Worm (Caenorhabditis elegans) whole organism, young adult: ENCODE data around the gene flp-32.

Experiments used
- B0019.2 ChIP-seq: fragments of 200-800 bp; sonication (Bioruptor generic); conservative IDR thresholded peaks from 2 replicates; pipeline ENCODE4 v1.3.6; 2022; ENCODE audit warnings: missing genetic modification reagents, missing genetic modification characterization, missing compliant biosample characterization
- F33H1.4 ChIP-seq: fragments of 200-800 bp; sonication (Bioruptor generic); IDR thresholded peaks from 2 replicates; pipeline ENCODE4 v1.3.6; 2022; ENCODE audit warnings: missing genetic modification reagents, missing genetic modification characterization, missing compliant biosample characterization
- F55B11.4 ChIP-seq: sonication (generic microtip); optimal IDR thresholded peaks from 2 replicates; lab custom pipeline; 2016; ENCODE audit warnings: missing compliant biosample characterization, missing genetic modification characterization, borderline replicate concordance; ENCODE audit not compliant: insufficient read depth
- F57A8.1 ChIP-seq: fragments of 200-800 bp; sonication (Bioruptor generic); optimal IDR thresholded peaks from 2 replicates; lab custom pipeline; 2018; ENCODE audit warnings: mild to moderate bottlenecking, missing genetic modification characterization, moderate library complexity, missing compliant biosample characterization
- Y53G8AR.9 ChIP-seq: fragments of 200-800 bp; sonication (Bioruptor generic); conservative IDR thresholded peaks from 2 replicates; pipeline ENCODE4 v1.3.6; 2022; ENCODE audit warnings: missing genetic modification reagents, missing genetic modification characterization, missing compliant biosample characterization
- ceh-40 ChIP-seq: fragments of 200-800 bp; sonication (Bioruptor generic); IDR thresholded peaks from 2 replicates; pipeline ENCODE4 v1.3.6; 2022; ENCODE audit warnings: missing genetic modification characterization, missing compliant biosample characterization
- die-1 ChIP-seq: sonication (generic microtip); optimal IDR thresholded peaks from 2 replicates; lab custom pipeline; 2016; ENCODE audit warnings: missing genotype, mild to moderate bottlenecking, missing genetic modification characterization, missing compliant biosample characterization
- egl-18 ChIP-seq: fragments of 200-800 bp; sonication (Bioruptor generic); IDR thresholded peaks from 2 replicates; pipeline ENCODE4 v1.3.6; 2022; ENCODE audit warnings: missing genetic modification reagents, missing genetic modification characterization, missing compliant biosample characterization
- pha-4 ChIP-seq: fragments of 150-350 bp; sonication (generic microtip); optimal IDR thresholded peaks from 2 replicates; lab custom pipeline; 2014; ENCODE audit warnings: missing biosample characterization, missing genetic modification reagents, missing genetic modification characterization
- snpc-4 ChIP-seq, 5 experiments: fragments of 150-350 bp in 1 of 5; sonication (generic microtip) in 4 of 5; optimal IDR thresholded peaks; 2 replicates each; lab custom pipeline; 2014 to 2018; ENCODE audit warnings: missing genetic modification characterization in 5 of 5, missing biosample characterization in 3 of 5, antibody characterized with exemption in 2 of 5, mild to moderate bottlenecking in 2 of 5, missing compliant biosample characterization in 2 of 5, missing genotype in 2 of 5, moderate library complexity in 2 of 5, missing genetic modification reagents in 1 of 5
- sptf-2 ChIP-seq: fragments of 200-800 bp; sonication (Bioruptor generic); optimal IDR thresholded peaks from 2 replicates; lab custom pipeline; 2018; ENCODE audit warnings: mild to moderate bottlenecking, missing genetic modification characterization, missing compliant biosample characterization
- unc-62 ChIP-seq: fragments of 150-350 bp; optimal IDR thresholded peaks from 2 replicates; lab custom pipeline; 2014; ENCODE audit warnings: missing biosample characterization, missing genetic modification reagents, missing genetic modification characterization

ce11 chrX:15385379-15385778 lies 48.2 kb upstream of the flp-32 start:
- no peak for TF ChIP-seq snpc-4 (GFP tag; optimal IDR thresholded peaks at IDR 0.05; lab: Kevin White, UChicago)
- TF ChIP-seq snpc-4 (tag; optimal IDR thresholded peaks at IDR 0.05; lab: Kevin White, UChicago) = no peak
- no peak for TF ChIP-seq F55B11.4 (tag; lab: Kevin White, UChicago)
- no peak for TF ChIP-seq sptf-2 (GFP tag; lab: Kevin White, UChicago)
- TF ChIP-seq F33H1.4 (GFP tag; lab: Robert Waterston, UW) = no peak
- TF ChIP-seq Y53G8AR.9 (GFP tag; lab: Robert Waterston, UW) = no peak
- no peak for TF ChIP-seq die-1 (tag; lab: Kevin White, UChicago)
- no peak for TF ChIP-seq unc-62 (GFP tag; lab: Kevin White, UChicago)
- TF ChIP-seq ceh-40 (GFP tag; lab: Robert Waterston, UW) = no peak
- no peak for TF ChIP-seq egl-18 (GFP tag; lab: Robert Waterston, UW)
- no peak for TF ChIP-seq pha-4
- no peak for TF ChIP-seq F57A8.1 (GFP tag; lab: Kevin White, UChicago)
- TF ChIP-seq B0019.2 = no peak
